Fruit fly (Drosophila melanogaster) whole organism, embryonic: ENCODE results near the gene CG14664.

Experiments used
- CG10321 ChIP-seq: fragments of 200-800 bp; sonication (Bioruptor generic); IDR thresholded peaks from 2 replicates; pipeline ENCODE4 v1.3.6; 2022; ENCODE audit warnings: missing biosample characterization, missing genetic modification characterization
- CG11723 ChIP-seq: fragments of 200-800 bp; sonication (Bioruptor generic); optimal IDR thresholded peaks from 2 replicates; lab custom pipeline; 2017; ENCODE audit warnings: missing biosample characterization, mild to moderate bottlenecking, missing genetic modification characterization
- CG12659 ChIP-seq: fragments of 200-800 bp; sonication (Bioruptor generic); optimal IDR thresholded peaks from 3 replicates; lab custom pipeline; 2017; ENCODE audit warnings: mild to moderate bottlenecking, missing biosample characterization, missing genetic modification reagents, missing genetic modification characterization
- CG12769 ChIP-seq: fragments of 200-800 bp; sonication (Bioruptor generic); optimal IDR thresholded peaks from 2 replicates; lab custom pipeline; 2019; ENCODE audit warnings: missing biosample characterization, mild to moderate bottlenecking, missing genetic modification characterization, moderate library complexity
- CG13894 ChIP-seq: fragments of 200-800 bp; sonication (Bioruptor generic); optimal IDR thresholded peaks from 3 replicates; lab custom pipeline; 2018; ENCODE audit warnings: missing biosample characterization, mild to moderate bottlenecking, missing genetic modification characterization, moderate library complexity
- CG15073 ChIP-seq: fragments of 200-800 bp; sonication (Bioruptor generic); optimal IDR thresholded peaks from 2 replicates; lab custom pipeline; 2016; ENCODE audit warnings: missing biosample characterization, missing genetic modification characterization
- CG1529 ChIP-seq: fragments of 200-800 bp; sonication (Bioruptor generic); optimal IDR thresholded peaks from 3 replicates; lab custom pipeline; 2018; ENCODE audit warnings: missing biosample characterization, missing genetic modification characterization
- CG17328 ChIP-seq: fragments of 200-800 bp; sonication (Bioruptor generic); IDR thresholded peaks from 2 replicates; pipeline ENCODE4 v1.3.6; 2022; ENCODE audit warnings: missing biosample characterization, missing genetic modification characterization
- CG17829 ChIP-seq: fragments of 200-800 bp; optimal IDR thresholded peaks from 2 replicates; lab custom pipeline; 2019; ENCODE audit warnings: missing biosample characterization, mild to moderate bottlenecking, missing genetic modification characterization, moderate library complexity
- CG1832 ChIP-seq: fragments of 200-800 bp; sonication (Bioruptor generic); optimal IDR thresholded peaks from 2 replicates; lab custom pipeline; 2017; ENCODE audit warnings: missing biosample characterization, mild to moderate bottlenecking, missing genetic modification characterization, inconsistent platforms
- CG18476 ChIP-seq: fragments of 200-800 bp; sonication (Bioruptor generic); optimal IDR thresholded peaks from 2 replicates; lab custom pipeline; 2016; ENCODE audit warnings: missing biosample characterization, mild to moderate bottlenecking, missing genetic modification characterization
- CG18619 ChIP-seq: fragments of 200-800 bp; sonication (Bioruptor generic); optimal IDR thresholded peaks from 3 replicates; lab custom pipeline; 2017; ENCODE audit warnings: missing biosample characterization, mild to moderate bottlenecking, missing genetic modification characterization
- CG30020 ChIP-seq: fragments of 200-800 bp; optimal IDR thresholded peaks from 2 replicates; lab custom pipeline; 2019; ENCODE audit warnings: missing biosample characterization, mild to moderate bottlenecking, missing genetic modification characterization, moderate library complexity
- CG3838 ChIP-seq: fragments of 200-800 bp; sonication (Bioruptor generic); optimal IDR thresholded peaks from 3 replicates; lab custom pipeline; 2016; ENCODE audit warnings: missing biosample characterization, missing genetic modification characterization
- CG4328 ChIP-seq: fragments of 200-800 bp; sonication (Bioruptor generic); optimal IDR thresholded peaks from 3 replicates; lab custom pipeline; 2017; ENCODE audit warnings: missing biosample characterization, missing genetic modification reagents, missing genetic modification characterization
- CG4360 ChIP-seq: fragments of 200-800 bp; sonication (Bioruptor generic); IDR thresholded peaks from 2 replicates; pipeline ENCODE4 v1.3.6; 2022; ENCODE audit warnings: missing biosample characterization, missing genetic modification characterization
- CG4617 ChIP-seq: fragments of 200-800 bp; sonication (Bioruptor generic); optimal IDR thresholded peaks from 3 replicates; lab custom pipeline; 2016; ENCODE audit warnings: missing biosample characterization, missing genetic modification characterization, borderline replicate concordance
- CG6854 ChIP-seq: fragments of 200-800 bp; sonication (Bioruptor generic); optimal IDR thresholded peaks from 3 replicates; lab custom pipeline; 2017; ENCODE audit warnings: missing biosample characterization, mild to moderate bottlenecking, missing genetic modification characterization
- CG7357 ChIP-seq: fragments of 200-800 bp; sonication (Bioruptor generic); IDR thresholded peaks from 3 replicates; pipeline ENCODE4 v1.3.6; 2022; ENCODE audit warnings: missing biosample characterization, missing genetic modification characterization
- Hsf ChIP-seq: fragments of 200-800 bp; sonication (Bioruptor generic); optimal IDR thresholded peaks from 3 replicates; lab custom pipeline; 2016; ENCODE audit warnings: missing biosample characterization, missing genetic modification characterization
- MESR4 ChIP-seq: fragments of 200-800 bp; sonication (Bioruptor generic); optimal IDR thresholded peaks from 2 replicates; lab custom pipeline; 2018; ENCODE audit warnings: missing biosample characterization, mild to moderate bottlenecking, missing genetic modification characterization, moderate library complexity
- Mad ChIP-seq: fragments of 200-800 bp; sonication (Bioruptor generic); optimal IDR thresholded peaks from 2 replicates; lab custom pipeline; 2016; ENCODE audit warnings: missing biosample characterization, missing genetic modification characterization
- Nf-YC ChIP-seq: fragments of 200-800 bp; optimal IDR thresholded peaks from 3 replicates; lab custom pipeline; 2019; ENCODE audit warnings: missing biosample characterization, mild to moderate bottlenecking, missing genetic modification characterization, moderate library complexity
- Pdp1 ChIP-seq, 2 experiments: fragments of 200-800 bp; sonication (Bioruptor generic); optimal IDR thresholded peaks; 3 replicates each; lab custom pipeline; 2016; ENCODE audit warnings: missing biosample characterization in 2 of 2, missing genetic modification characterization in 2 of 2, mild to moderate bottlenecking in 1 of 2, moderate library complexity in 1 of 2
- bigmax ChIP-seq: fragments of 200-800 bp; sonication (Bioruptor generic); optimal IDR thresholded peaks from 2 replicates; lab custom pipeline; 2018; ENCODE audit warnings: missing biosample characterization, mild to moderate bottlenecking, missing genetic modification characterization
- ci ChIP-seq: fragments of 200-800 bp; sonication (Bioruptor generic); IDR thresholded peaks from 3 replicates; pipeline ENCODE4 v1.3.6; 2022; ENCODE audit warnings: missing biosample characterization, missing genetic modification characterization
- cwo ChIP-seq: fragments of 200-800 bp; sonication (Bioruptor generic); optimal IDR thresholded peaks from 3 replicates; lab custom pipeline; 2017; ENCODE audit warnings: missing biosample characterization, missing genetic modification characterization, mild to moderate bottlenecking, moderate library complexity, missing genetic modification reagents
- dm ChIP-seq: fragments of 200-800 bp; sonication (Bioruptor generic); optimal IDR thresholded peaks from 3 replicates; lab custom pipeline; 2016; ENCODE audit warnings: missing biosample characterization, missing genetic modification characterization
- dmrt11E ChIP-seq: fragments of 200-800 bp; sonication (Bioruptor generic); optimal IDR thresholded peaks from 3 replicates; lab custom pipeline; 2018; ENCODE audit warnings: missing biosample characterization, mild to moderate bottlenecking, missing genetic modification characterization, moderate library complexity
- esg ChIP-seq: fragments of 200-800 bp; sonication (Bioruptor generic); conservative IDR thresholded peaks from 2 replicates; pipeline ENCODE4 v1.3.6; 2022; ENCODE audit warnings: missing biosample characterization, missing genetic modification characterization
- eyg ChIP-seq: fragments of 200-800 bp; sonication (Bioruptor generic); optimal IDR thresholded peaks from 3 replicates; lab custom pipeline; 2016; ENCODE audit warnings: missing biosample characterization, missing genetic modification characterization
- fd3F ChIP-seq: fragments of 200-800 bp; sonication (Bioruptor generic); optimal IDR thresholded peaks from 2 replicates; lab custom pipeline; 2018; ENCODE audit warnings: missing biosample characterization, mild to moderate bottlenecking, missing genetic modification characterization, moderate library complexity
- fd64A ChIP-seq: fragments of 200-800 bp; sonication (Bioruptor generic); optimal IDR thresholded peaks from 3 replicates; lab custom pipeline; 2018; ENCODE audit warnings: missing biosample characterization, mild to moderate bottlenecking, missing genetic modification characterization
- fru ChIP-seq: fragments of >200 bp; optimal IDR thresholded peaks from 2 replicates; lab custom pipeline; 2017
- gem ChIP-seq: fragments of 200-800 bp; sonication (Bioruptor generic); optimal IDR thresholded peaks from 2 replicates; lab custom pipeline; 2019; ENCODE audit warnings: missing biosample characterization, mild to moderate bottlenecking, missing genetic modification characterization, moderate library complexity
- gsb ChIP-seq: fragments of 200-800 bp; sonication (Bioruptor generic); IDR thresholded peaks from 2 replicates; pipeline ENCODE4 v1.3.6; 2022; ENCODE audit warnings: missing biosample characterization, missing genetic modification characterization
- lbe ChIP-seq: fragments of 200-800 bp; sonication (Bioruptor generic); optimal IDR thresholded peaks from 2 replicates; lab custom pipeline; 2016; ENCODE audit warnings: missing biosample characterization, mild to moderate bottlenecking, missing genetic modification characterization
- mam ChIP-seq: fragments of 200-800 bp; sonication (Bioruptor generic); optimal IDR thresholded peaks from 3 replicates; lab custom pipeline; 2016; ENCODE audit warnings: missing biosample characterization, missing genetic modification characterization
- otp ChIP-seq: fragments of 200-800 bp; sonication (Bioruptor generic); IDR thresholded peaks from 3 replicates; pipeline ENCODE4, ENCODE4 v1.3.6; 2022; ENCODE audit warnings: missing biosample characterization, missing genetic modification characterization
- pfk ChIP-seq: fragments of 200-800 bp; sonication (Bioruptor generic); optimal IDR thresholded peaks from 2 replicates; lab custom pipeline; 2018; ENCODE audit warnings: missing biosample characterization, mild to moderate bottlenecking, missing genetic modification characterization, moderate library complexity
- pnt ChIP-seq: fragments of 200-800 bp; sonication (Bioruptor generic); optimal IDR thresholded peaks from 3 replicates; lab custom pipeline; 2016; ENCODE audit warnings: missing biosample characterization, missing genetic modification characterization
- ranshi ChIP-seq: fragments of 200-800 bp; sonication (Bioruptor generic); IDR thresholded peaks from 2 replicates; pipeline ENCODE4 v1.3.6; 2022; ENCODE audit warnings: missing biosample characterization, missing genetic modification characterization
- ro ChIP-seq: fragments of 200-800 bp; sonication (Bioruptor generic); IDR thresholded peaks from 2 replicates; pipeline ENCODE4 v1.3.6; 2022; ENCODE audit warnings: missing biosample characterization, missing genetic modification characterization
- run ChIP-seq: fragments of 200-800 bp; sonication (Bioruptor generic); optimal IDR thresholded peaks from 3 replicates; lab custom pipeline; 2018; ENCODE audit warnings: missing biosample characterization, mild to moderate bottlenecking, missing genetic modification characterization
- sd ChIP-seq: fragments of 200-800 bp; sonication (Bioruptor generic); optimal IDR thresholded peaks from 3 replicates; lab custom pipeline; 2018; ENCODE audit warnings: missing biosample characterization, mild to moderate bottlenecking, missing genetic modification characterization, moderate library complexity
- sima ChIP-seq: fragments of 200-800 bp; sonication (Bioruptor generic); optimal IDR thresholded peaks from 2 replicates; lab custom pipeline; 2016; ENCODE audit warnings: missing biosample characterization, missing genetic modification characterization
- slp2 ChIP-seq: fragments of 200-800 bp; sonication (Bioruptor generic); optimal IDR thresholded peaks from 2 replicates; lab custom pipeline; 2016; ENCODE audit warnings: missing biosample characterization, missing genetic modification characterization
- tna ChIP-seq: fragments of 200-800 bp; sonication (Bioruptor generic); IDR thresholded peaks from 2 replicates; pipeline ENCODE4 v1.3.6; 2022; ENCODE audit warnings: missing biosample characterization, missing genetic modification characterization; ENCODE audit not compliant: partially characterized antibody
- toy ChIP-seq: fragments of 200-800 bp; sonication (Bioruptor generic); IDR thresholded peaks from 2 replicates; pipeline ENCODE4 v1.3.6; 2022; ENCODE audit warnings: missing biosample characterization, missing genetic modification characterization
- vvl ChIP-seq: fragments of 200-800 bp; sonication (Bioruptor generic); IDR thresholded peaks from 2 replicates; pipeline ENCODE4 v1.3.6; 2022; ENCODE audit warnings: missing biosample characterization, missing genetic modification characterization
- wor ChIP-seq: fragments of 200-800 bp; sonication (Bioruptor generic); IDR thresholded peaks from 2 replicates; pipeline ENCODE4 v1.3.6; 2022; ENCODE audit warnings: missing biosample characterization, missing genetic modification characterization

The CG14664 gene

dm6 chr3R:5232197-5232607 lies 8.3 kb downstream of the CG14664 start, which contains the start of the genes Kat60 and Mms19 (continued):
- TF ChIP-seq CG12769 (tag; lab: Kevin White, UChicago) = no peak
- no peak for TF ChIP-seq slp2
- TF ChIP-seq CG12659 = peak; percentile 85
- TF ChIP-seq MESR4 (GFP tag; lab: Kevin White, UChicago) = no peak
- peak; percentile 28 for TF ChIP-seq CG4617 (GFP tag; lab: Kevin White, UChicago)
- no peak for TF ChIP-seq CG1529
- TF ChIP-seq eyg (GFP tag; lab: Kevin White, UChicago) = peak; percentile 19
- peak; percentile 60 for TF ChIP-seq pnt (GFP tag; lab: Kevin White, UChicago)
- peak; percentile 66 for TF ChIP-seq CG17829 (tag; lab: Kevin White, UChicago)
- no peak for TF ChIP-seq ro (GFP tag; lab: Robert Waterston, UW)
- TF ChIP-seq gem (tag; lab: Kevin White, UChicago) = no peak
- TF ChIP-seq CG18476 (GFP tag; lab: Kevin White, UChicago) = peak; percentile 76
- TF ChIP-seq CG4360 = no peak
- TF ChIP-seq bigmax = no peak
- TF ChIP-seq Nf-YC = no peak
- TF ChIP-seq esg (GFP tag; lab: Robert Waterston, UW) = peak; percentile 70
- TF ChIP-seq dm (GFP tag; lab: Kevin White, UChicago) = peak; percentile 59
- TF ChIP-seq CG10321 (GFP tag; lab: Robert Waterston, UW) = no peak
- TF ChIP-seq pfk (GFP tag; lab: Kevin White, UChicago) = no peak
- peak; percentile 42 for TF ChIP-seq fd3F (GFP tag; lab: Kevin White, UChicago)
- TF ChIP-seq gsb = no peak
- peak; percentile 34 for TF ChIP-seq CG11723
- TF ChIP-seq fru = no peak
- TF ChIP-seq fd64A (GFP tag; lab: Kevin White, UChicago) = no peak
- no peak for TF ChIP-seq CG18619 (GFP tag; lab: Kevin White, UChicago)
- TF ChIP-seq CG15073 (GFP tag; lab: Kevin White, UChicago) = no peak
- no peak for TF ChIP-seq toy (GFP tag; lab: Robert Waterston, UW)
- no peak for TF ChIP-seq sd (tag; lab: Kevin White, UChicago)
- peak; percentile 78 for TF ChIP-seq CG3838 (GFP tag; lab: Kevin White, UChicago)
- peak; percentile 61; the same call in 1 of the 2 replicates for TF ChIP-seq ranshi (GFP tag; lab: Robert Waterston, UW)
- peak; percentile 59; the same call in 2 of the 3 replicates for TF ChIP-seq ci
- TF ChIP-seq dmrt11E = peak; percentile 62
- peak; percentile 80 for TF ChIP-seq CG30020 (tag; lab: Kevin White, UChicago)
- TF ChIP-seq CG4328 (GFP tag; lab: Kevin White, UChicago) = no peak
- TF ChIP-seq lbe (GFP tag; lab: Kevin White, UChicago) = peak; percentile 29
- peak; percentile 86 for TF ChIP-seq tna (GFP tag; lab: Robert Waterston, UW)
- TF ChIP-seq otp (GFP tag; lab: Robert Waterston, UW) = 0 out of 3 replicates have a peak, but pooled peaks have one; percentile 30
- TF ChIP-seq vvl (GFP tag; lab: Robert Waterston, UW) = peak; percentile 65; the same call in 1 of the 2 replicates
- TF ChIP-seq CG6854 (GFP tag; lab: Kevin White, UChicago) = no peak
- TF ChIP-seq cwo (GFP tag; lab: Kevin White, UChicago) = no peak
- peak; percentile 68 to 77 for TF ChIP-seq Pdp1 (GFP tag; optimal IDR thresholded peaks at IDR 0.05; lab: Kevin White, UChicago)
- TF ChIP-seq wor (GFP tag; lab: Robert Waterston, UW) = peak; percentile 22; the same call in 1 of the 2 replicates
- peak; percentile 73 for TF ChIP-seq Mad (GFP tag; lab: Kevin White, UChicago)
- peak; percentile 82 for TF ChIP-seq mam (GFP tag; lab: Kevin White, UChicago)
- no peak for TF ChIP-seq CG13894 (tag; lab: Kevin White, UChicago)
- no peak for TF ChIP-seq CG1832 (GFP tag; lab: Kevin White, UChicago)
- TF ChIP-seq Hsf (GFP tag; lab: Kevin White, UChicago) = peak; percentile 78
- no peak for TF ChIP-seq run (tag; lab: Kevin White, UChicago)
- peak; percentile 32; the same call in 1 of the 2 replicates for TF ChIP-seq CG17328 (GFP tag; lab: Robert Waterston, UW)
- peak; percentile 53; the same call in 1 of the 3 replicates for TF ChIP-seq CG7357 (GFP tag; lab: Robert Waterston, UW)
- no peak for TF ChIP-seq sima (GFP tag; lab: Kevin White, UChicago)
